Worm (Caenorhabditis elegans) whole organism, mixed stage, embryonic: ENCODE data around the gene agt-1.

ENCODE experiments used
- M03D4.4 ChIP-seq: sonication (generic microtip); optimal IDR thresholded peaks from 2 replicates; lab custom pipeline; 2017; ENCODE audit warnings: mild to moderate bottlenecking, missing genetic modification characterization, missing compliant biosample characterization
- ceh-43 ChIP-seq: fragments of 200-800 bp; sonication (Bioruptor generic); optimal IDR thresholded peaks from 2 replicates; lab custom pipeline; 2018; ENCODE audit warnings: mild to moderate bottlenecking, missing genetic modification characterization, moderate library complexity, missing compliant biosample characterization
- ceh-83 ChIP-seq: fragments of 200-800 bp; sonication (Bioruptor generic); optimal IDR thresholded peaks from 2 replicates; lab custom pipeline; 2018; ENCODE audit warnings: mild to moderate bottlenecking, missing genetic modification characterization, missing compliant biosample characterization
- ces-1 ChIP-seq: fragments of 150-350 bp; optimal IDR thresholded peaks from 2 replicates; lab custom pipeline; 2014; ENCODE audit warnings: missing biosample characterization, missing genetic modification reagents, missing genetic modification characterization
- cnd-1 ChIP-seq: fragments of 200-800 bp; sonication (Bioruptor generic); optimal IDR thresholded peaks from 2 replicates; lab custom pipeline; 2018; ENCODE audit warnings: mild to moderate bottlenecking, missing genetic modification characterization, missing compliant biosample characterization
- elt-1 ChIP-seq: sonication (generic microtip); optimal IDR thresholded peaks from 2 replicates; lab custom pipeline; 2017; ENCODE audit warnings: missing genetic modification characterization, mild to moderate bottlenecking, missing compliant biosample characterization, antibody characterized with exemption, moderate library complexity, borderline replicate concordance; ENCODE audit not compliant: insufficient read depth
- flh-1 ChIP-seq: fragments of 200-800 bp; sonication (Bioruptor generic); optimal IDR thresholded peaks from 2 replicates; lab custom pipeline; 2018; ENCODE audit warnings: mild to moderate bottlenecking, missing genetic modification characterization, moderate library complexity, missing compliant biosample characterization
- ham-2 ChIP-seq: fragments of 200-800 bp; sonication (Bioruptor generic); optimal IDR thresholded peaks from 2 replicates; lab custom pipeline; 2018; ENCODE audit warnings: mild to moderate bottlenecking, missing genetic modification characterization, missing compliant biosample characterization
- hlh-1 ChIP-seq: fragments of 150-350 bp; optimal IDR thresholded peaks from 2 replicates; lab custom pipeline; 2014; ENCODE audit warnings: missing biosample characterization, missing genetic modification reagents, missing genetic modification characterization
- lin-13 ChIP-seq: fragments of 150-350 bp; optimal IDR thresholded peaks from 2 replicates; lab custom pipeline; 2014; ENCODE audit warnings: missing biosample characterization, missing genetic modification characterization
- lsy-2 ChIP-seq: fragments of 150-350 bp; optimal IDR thresholded peaks from 2 replicates; lab custom pipeline; 2014; ENCODE audit warnings: missing biosample characterization, missing genetic modification characterization
- mab-5 ChIP-seq: fragments of 150-350 bp; optimal IDR thresholded peaks from 2 replicates; lab custom pipeline; 2014; ENCODE audit warnings: missing biosample characterization, missing genetic modification characterization
- mls-2 ChIP-seq: sonication (generic microtip); optimal IDR thresholded peaks from 2 replicates; lab custom pipeline; 2016; ENCODE audit warnings: mild to moderate bottlenecking, missing genetic modification characterization, moderate library complexity, missing compliant biosample characterization
- nhr-12 ChIP-seq: fragments of 150-350 bp; optimal IDR thresholded peaks from 2 replicates; lab custom pipeline; 2014; ENCODE audit warnings: missing biosample characterization, missing genetic modification characterization
- nhr-2 ChIP-seq: fragments of 150-350 bp; optimal IDR thresholded peaks from 2 replicates; lab custom pipeline; 2014; ENCODE audit warnings: missing biosample characterization, missing genetic modification characterization
- nhr-28 ChIP-seq: fragments of 150-350 bp; optimal IDR thresholded peaks from 2 replicates; lab custom pipeline; 2014; ENCODE audit warnings: missing biosample characterization, missing genetic modification characterization
- nhr-76 ChIP-seq: sonication (generic microtip); optimal IDR thresholded peaks from 2 replicates; lab custom pipeline; 2017; ENCODE audit warnings: missing biosample characterization, missing genetic modification characterization
- pha-4 ChIP-seq: fragments of 150-350 bp; optimal IDR thresholded peaks from 2 replicates; lab custom pipeline; 2018; ENCODE audit warnings: missing biosample characterization, missing genetic modification reagents, missing genetic modification characterization
- sem-2 ChIP-seq: fragments of 200-800 bp; sonication (Bioruptor generic); optimal IDR thresholded peaks from 2 replicates; lab custom pipeline; 2018; ENCODE audit warnings: mild to moderate bottlenecking, missing genetic modification characterization, missing compliant biosample characterization
- tbx-8 ChIP-seq: fragments of 200-800 bp; sonication (Bioruptor generic); optimal IDR thresholded peaks from 2 replicates; lab custom pipeline; 2018; ENCODE audit warnings: mild to moderate bottlenecking, missing genetic modification characterization, moderate library complexity, missing compliant biosample characterization
- unc-120 ChIP-seq: sonication (generic microtip); optimal IDR thresholded peaks from 2 replicates; lab custom pipeline; 2017; ENCODE audit warnings: missing genetic modification characterization, missing compliant biosample characterization; ENCODE audit not compliant: poor library complexity, severe bottlenecking
- unc-62 ChIP-seq: fragments of 150-350 bp; optimal IDR thresholded peaks from 2 replicates; lab custom pipeline; 2014; ENCODE audit warnings: missing biosample characterization, missing genetic modification reagents, missing genetic modification characterization
- zip-8 ChIP-seq: fragments of 150-350 bp; optimal IDR thresholded peaks from 2 replicates; lab custom pipeline; 2014; ENCODE audit warnings: missing biosample characterization, missing genetic modification characterization
- ztf-11 ChIP-seq: fragments of 150-350 bp; optimal IDR thresholded peaks from 2 replicates; lab custom pipeline; 2014; ENCODE audit warnings: missing biosample characterization, missing genetic modification characterization

Gene agt-1

ce11 chrIV:13323823-13324359 lies 45.3 kb downstream of the agt-1 start, which contains the start of gene fat-2:
Gene fat-2 (plus strand): TSS chrIV:13323873.
- no peak for TF ChIP-seq unc-62 (GFP tag; lab: Kevin White, UChicago)
- TF ChIP-seq nhr-76, result no peak
- TF ChIP-seq unc-120 (tag; lab: Kevin White, UChicago), result no peak
- no peak for TF ChIP-seq ham-2 (GFP tag; lab: Kevin White, UChicago)
- TF ChIP-seq sem-2 (GFP tag; lab: Kevin White, UChicago), result no peak
- no peak for TF ChIP-seq lin-13 (tag; lab: Kevin White, UChicago)
- TF ChIP-seq ceh-83 (GFP tag; lab: Kevin White, UChicago), result no peak

DNA sequence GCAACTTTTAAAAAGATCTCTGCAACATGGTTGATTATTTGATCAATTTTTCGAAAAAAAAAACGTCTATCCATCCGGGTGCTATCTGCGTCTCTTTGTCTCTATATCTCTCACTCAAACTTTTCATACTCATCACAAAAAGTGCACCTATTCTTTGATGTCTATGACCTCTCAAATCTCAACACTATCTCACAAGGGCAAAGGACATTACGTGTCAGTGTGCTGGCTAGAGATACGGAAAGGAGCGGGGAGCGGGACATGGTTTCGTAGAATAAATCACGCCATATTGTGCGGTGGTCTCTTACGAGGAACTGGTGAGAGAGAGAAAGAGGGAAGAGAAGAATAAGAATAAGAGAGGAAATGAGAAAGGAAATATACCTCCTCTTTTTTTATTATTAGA lies 46.8 kb downstream of the agt-1 start:
- TF ChIP-seq cnd-1 (tag; lab: Kevin White, UChicago) (no peak), ces-1 (GFP tag; lab: Kevin White, UChicago) (no peak), nhr-12 (no peak), hlh-1 (no peak), lsy-2 (tag; lab: Kevin White, UChicago) (no peak)

DNA sequence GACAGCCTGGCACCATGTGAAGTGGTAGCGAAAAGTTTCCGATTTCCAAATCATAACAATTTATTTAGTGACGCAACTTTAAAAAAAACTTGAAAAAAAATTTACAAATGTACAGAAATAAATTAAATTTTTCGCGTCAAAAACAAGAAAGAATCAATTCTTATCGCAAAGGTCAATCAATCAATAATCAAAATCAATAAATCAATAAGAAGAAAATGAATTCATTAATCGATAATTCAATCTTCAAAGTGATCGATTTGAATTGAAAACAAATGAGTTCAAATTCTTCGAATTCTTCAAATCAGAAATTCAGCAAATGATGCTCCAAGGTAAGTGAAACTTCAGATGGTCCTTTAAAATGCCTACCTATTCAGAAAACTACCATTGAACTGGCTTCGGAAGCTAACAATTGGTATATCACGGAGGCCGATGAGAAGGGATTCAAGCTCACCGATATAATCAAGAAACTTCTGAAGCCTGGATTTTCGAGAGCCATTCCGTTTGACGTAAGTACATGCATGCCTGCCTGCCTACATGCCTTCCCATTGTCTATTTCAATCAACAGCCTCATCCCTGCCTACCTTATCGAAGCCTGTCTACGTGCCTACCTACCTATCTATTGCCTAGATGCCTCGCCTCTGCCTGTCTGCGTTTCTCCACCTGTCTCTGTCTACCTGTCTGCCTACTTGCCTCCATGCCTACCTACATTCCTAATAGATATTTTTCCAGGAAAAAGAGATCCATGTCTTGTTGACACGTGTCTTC lies 49.1 kb downstream of the agt-1 start:
- no peak for TF ChIP-seq mls-2 (tag; lab: Kevin White, UChicago)
- TF ChIP-seq lsy-2 (tag; lab: Kevin White, UChicago), result no peak
- no peak for TF ChIP-seq pha-4
- TF ChIP-seq ztf-11 (tag; lab: Kevin White, UChicago), result no peak
- TF ChIP-seq ceh-43 (GFP tag; lab: Kevin White, UChicago), result no peak
- no peak for TF ChIP-seq hlh-1
- TF ChIP-seq mab-5 (tag; lab: Kevin White, UChicago), result no peak
- TF ChIP-seq tbx-8, result no peak

- TF ChIP-seq ztf-11 (tag; lab: Kevin White, UChicago), result no peak
- TF ChIP-seq unc-62 (GFP tag; lab: Kevin White, UChicago), result no peak
- TF ChIP-seq lsy-2 (tag; lab: Kevin White, UChicago), result no peak
- no peak for TF ChIP-seq sem-2 (GFP tag; lab: Kevin White, UChicago)
- no peak for TF ChIP-seq nhr-2
- TF ChIP-seq elt-1 (tag; lab: Kevin White, UChicago), result no peak
- no peak for TF ChIP-seq ces-1 (GFP tag; lab: Kevin White, UChicago)
- TF ChIP-seq tbx-8, result no peak
- TF ChIP-seq zip-8 (tag; lab: Kevin White, UChicago), result no peak
- no peak for TF ChIP-seq M03D4.4 (tag; lab: Kevin White, UChicago)
- no peak for TF ChIP-seq flh-1 (GFP tag; lab: Kevin White, UChicago)
- TF ChIP-seq nhr-28 (tag; lab: Kevin White, UChicago), result no peak
Measured at ce11 chrIV:13318773-13319172, 50.4 kb downstream of the agt-1 start.
